Worm (Caenorhabditis elegans) whole organism, L2 larva: Measurements from ENCODE around the gene hpx-2.

Experiments used
- elt-1 ChIP-seq: fragments of 150-350 bp; optimal IDR thresholded peaks from 2 replicates; lab custom pipeline; 2014; ENCODE audit warnings: missing biosample characterization, missing genetic modification characterization
- elt-3 ChIP-seq: sonication (generic microtip); optimal IDR thresholded peaks from 2 replicates; lab custom pipeline; 2017; ENCODE audit warnings: missing biosample characterization, missing genetic modification characterization
- gmeb-1 ChIP-seq: fragments of 150-350 bp; optimal IDR thresholded peaks from 2 replicates; lab custom pipeline; 2014; ENCODE audit warnings: missing biosample characterization, missing genetic modification characterization
- lin-39 ChIP-seq: fragments of 150-350 bp; optimal IDR thresholded peaks from 2 replicates; lab custom pipeline; 2014; ENCODE audit warnings: missing biosample characterization, missing genetic modification reagents, missing genetic modification characterization
- nhr-11 ChIP-seq: fragments of 150-350 bp; optimal IDR thresholded peaks from 2 replicates; lab custom pipeline; 2014; ENCODE audit warnings: missing biosample characterization, missing genetic modification characterization
- unc-39 ChIP-seq: fragments of 150-350 bp; optimal IDR thresholded peaks from 2 replicates; lab custom pipeline; 2014; ENCODE audit warnings: missing biosample characterization, missing genetic modification characterization
- ztf-4 ChIP-seq: fragments of 150-350 bp; optimal IDR thresholded peaks from 2 replicates; lab custom pipeline; 2014; ENCODE audit warnings: missing biosample characterization, missing genetic modification characterization

DNA sequence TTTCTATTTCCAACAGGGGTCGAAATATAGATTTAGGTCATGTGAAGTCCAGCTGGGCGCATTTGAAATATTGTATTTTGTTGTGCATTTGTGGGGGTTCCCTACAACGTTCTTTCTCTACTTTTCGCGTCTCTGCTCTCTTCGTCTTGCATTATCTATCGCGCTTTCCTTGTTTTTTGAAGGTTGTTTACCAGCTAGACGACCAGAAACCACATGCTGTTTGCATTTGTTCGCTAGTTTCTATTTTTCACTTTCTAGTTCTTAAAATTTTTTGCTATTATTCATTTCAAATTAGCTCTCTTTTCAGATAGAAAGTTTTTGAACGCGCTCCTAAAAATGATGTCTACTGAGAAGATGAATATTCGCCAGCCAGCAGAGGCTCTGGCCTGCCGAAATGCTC, 10.8 kb upstream of the hpx-2 start, which contains the start of gene F55B12.10:
- TF ChIP-seq elt-1 (tag; lab: Kevin White, UChicago) (no peak), elt-3 (no peak), nhr-11 (tag; lab: Kevin White, UChicago) (no peak), lin-39 (no peak), unc-39 (tag; lab: Kevin White, UChicago) (no peak), gmeb-1 (tag; lab: Kevin White, UChicago) (no peak), ztf-4 (tag; lab: Kevin White, UChicago) (no peak)
